Fruit fly (Drosophila melanogaster): ENCODE measurements around the gene Srg3.

DNA sequence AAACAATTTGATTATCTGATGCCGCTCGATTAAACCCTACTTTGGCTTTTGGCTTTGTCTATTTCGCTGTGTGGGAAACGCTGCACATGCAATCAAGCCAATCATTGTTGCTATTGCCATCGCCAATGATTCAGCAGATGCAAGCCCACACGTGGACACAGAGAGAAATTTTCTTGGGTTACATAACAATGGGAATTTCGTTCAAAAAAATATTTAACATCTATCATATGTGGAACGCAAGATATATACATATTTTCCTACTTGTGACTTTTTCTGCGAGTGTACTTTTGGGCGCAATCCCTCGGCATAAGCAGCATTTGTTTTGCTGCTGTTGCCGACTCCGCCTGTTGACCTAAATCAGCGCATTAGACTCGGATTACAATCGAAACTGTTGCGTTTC is 23.7 kb upstream of the Srg3 start:
- TF ChIP-seq psq (optimal IDR thresholded peaks at IDR 0.05) (no peak), insv (optimal IDR thresholded peaks at IDR 0.05) (no peak), Myc (optimal IDR thresholded peaks at IDR 0.05) (no peak), ttk (optimal IDR thresholded peaks at IDR 0.05) (no peak)

Measured in Kc167 (cell line).